Worm (Caenorhabditis elegans) whole organism, late embryonic: ENCODE measurements around the gene nuo-3.

Experiments used
- K02D7.2 ChIP-seq: sonication (generic microtip); optimal IDR thresholded peaks from 2 replicates; lab custom pipeline; 2017; ENCODE audit warnings: mild to moderate bottlenecking, missing genetic modification characterization, missing compliant biosample characterization
- K09A11.1 ChIP-seq: sonication (generic microtip); optimal IDR thresholded peaks from 2 replicates; lab custom pipeline; 2017; ENCODE audit warnings: antibody characterized with exemption, mild to moderate bottlenecking, missing genetic modification characterization, missing compliant biosample characterization; ENCODE audit not compliant: insufficient read depth
- Y22D7AL.16 ChIP-seq: sonication (generic microtip); optimal IDR thresholded peaks from 2 replicates; lab custom pipeline; 2016; ENCODE audit warnings: missing genetic modification characterization, missing compliant biosample characterization
- ahr-1 ChIP-seq: sonication (generic microtip); optimal IDR thresholded peaks from 2 replicates; lab custom pipeline; 2016; ENCODE audit warnings: missing genetic modification characterization, missing compliant biosample characterization
- ama-1 ChIP-seq: fragments of 150-350 bp; optimal IDR thresholded peaks from 2 replicates; lab custom pipeline; 2014
- ceh-14 ChIP-seq: sonication (generic microtip); optimal IDR thresholded peaks from 2 replicates; lab custom pipeline; 2016; ENCODE audit warnings: missing genotype, missing genetic modification characterization, missing compliant biosample characterization
- ceh-19 ChIP-seq: fragments of 200-800 bp; sonication (Bioruptor generic); optimal IDR thresholded peaks from 2 replicates; lab custom pipeline; 2018; ENCODE audit warnings: mild to moderate bottlenecking, missing genetic modification characterization, missing compliant biosample characterization
- ceh-22 ChIP-seq: sonication (generic microtip); optimal IDR thresholded peaks from 2 replicates; lab custom pipeline; 2017; ENCODE audit warnings: missing biosample characterization, missing genetic modification characterization
- ceh-24 ChIP-seq: sonication (generic microtip); optimal IDR thresholded peaks from 2 replicates; lab custom pipeline; 2016; ENCODE audit warnings: mild to moderate bottlenecking, missing genetic modification characterization, missing compliant biosample characterization
- ceh-30 ChIP-seq: fragments of 150-350 bp; optimal IDR thresholded peaks from 2 replicates; lab custom pipeline; 2014; ENCODE audit warnings: missing biosample characterization, missing genetic modification characterization
- ceh-31 ChIP-seq: sonication (generic microtip); optimal IDR thresholded peaks from 2 replicates; lab custom pipeline; 2016; ENCODE audit warnings: missing genetic modification characterization, missing compliant biosample characterization
- ceh-48 ChIP-seq: sonication (generic microtip); optimal IDR thresholded peaks from 2 replicates; lab custom pipeline; 2016; ENCODE audit warnings: missing genetic modification characterization, inconsistent platforms, missing compliant biosample characterization
- ceh-9 ChIP-seq: sonication (generic microtip); optimal IDR thresholded peaks from 2 replicates; lab custom pipeline; 2016; ENCODE audit warnings: mild to moderate bottlenecking, missing genetic modification characterization, inconsistent platforms, missing compliant biosample characterization
- che-1 ChIP-seq: sonication (generic microtip); optimal IDR thresholded peaks from 2 replicates; lab custom pipeline; 2016; ENCODE audit warnings: mild to moderate bottlenecking, missing genetic modification characterization, missing compliant biosample characterization
- dmd-4 ChIP-seq: sonication (generic microtip); optimal IDR thresholded peaks from 2 replicates; lab custom pipeline; 2016; ENCODE audit warnings: borderline replicate concordance, missing genetic modification characterization, missing compliant biosample characterization
- elt-2 ChIP-seq: sonication (generic microtip); optimal IDR thresholded peaks from 2 replicates; lab custom pipeline; 2016; ENCODE audit warnings: missing genetic modification reagents, missing genetic modification characterization, missing compliant biosample characterization
- elt-4 ChIP-seq: sonication (generic microtip); optimal IDR thresholded peaks from 2 replicates; lab custom pipeline; 2016; ENCODE audit warnings: missing genetic modification characterization, missing compliant biosample characterization
- fkh-10 ChIP-seq: fragments of 150-350 bp; optimal IDR thresholded peaks from 2 replicates; lab custom pipeline; 2014; ENCODE audit warnings: missing biosample characterization, missing genetic modification reagents, missing genetic modification characterization
- hlh-15 ChIP-seq: sonication (generic microtip); optimal IDR thresholded peaks from 2 replicates; lab custom pipeline; 2016; ENCODE audit warnings: missing genetic modification characterization, missing compliant biosample characterization
- mec-3 ChIP-seq: sonication (generic microtip); optimal IDR thresholded peaks from 2 replicates; lab custom pipeline; 2016; ENCODE audit warnings: borderline replicate concordance, missing genetic modification characterization, missing compliant biosample characterization
- nhr-11 ChIP-seq: fragments of 150-350 bp; optimal IDR thresholded peaks from 2 replicates; lab custom pipeline; 2014; ENCODE audit warnings: missing biosample characterization, missing genetic modification characterization
- odd-2 ChIP-seq: sonication (generic microtip); optimal IDR thresholded peaks from 2 replicates; lab custom pipeline; 2017; ENCODE audit warnings: antibody characterized with exemption, mild to moderate bottlenecking, missing genetic modification characterization, missing compliant biosample characterization
- pat-9 ChIP-seq: fragments of 200-800 bp; sonication (Bioruptor generic); optimal IDR thresholded peaks from 2 replicates; lab custom pipeline; 2018; ENCODE audit warnings: mild to moderate bottlenecking, missing genetic modification characterization, moderate library complexity, missing compliant biosample characterization
- pha-2 ChIP-seq: sonication (generic microtip); optimal IDR thresholded peaks from 2 replicates; lab custom pipeline; 2017; ENCODE audit warnings: mild to moderate bottlenecking, missing genetic modification characterization, missing compliant biosample characterization
- pha-4 ChIP-seq: fragments of 150-350 bp; optimal IDR thresholded peaks from 2 replicates; lab custom pipeline; 2018; ENCODE audit warnings: missing biosample characterization, missing genetic modification reagents, missing genetic modification characterization
- pros-1 ChIP-seq: fragments of 150-350 bp; optimal IDR thresholded peaks from 2 replicates; lab custom pipeline; 2014; ENCODE audit warnings: missing biosample characterization, missing genetic modification reagents, missing genetic modification characterization
- ref-2 ChIP-seq: sonication (generic microtip); optimal IDR thresholded peaks from 2 replicates; lab custom pipeline; 2016; ENCODE audit warnings: missing genetic modification characterization, missing compliant biosample characterization
- rnt-1 ChIP-seq: sonication (generic microtip); optimal IDR thresholded peaks from 2 replicates; lab custom pipeline; 2016; ENCODE audit warnings: missing genetic modification characterization, missing compliant biosample characterization
- sdc-2 ChIP-seq: sonication (generic microtip); optimal IDR thresholded peaks from 2 replicates; lab custom pipeline; 2016; ENCODE audit warnings: missing genotype, missing genetic modification characterization, missing compliant biosample characterization
- sox-4 ChIP-seq: sonication (generic microtip); optimal IDR thresholded peaks from 2 replicates; lab custom pipeline; 2017; ENCODE audit warnings: mild to moderate bottlenecking, missing genetic modification characterization, inconsistent platforms, missing compliant biosample characterization
- syd-9 ChIP-seq: sonication (generic microtip); optimal IDR thresholded peaks from 2 replicates; lab custom pipeline; 2016; ENCODE audit warnings: mild to moderate bottlenecking, missing genetic modification characterization, moderate library complexity, missing compliant biosample characterization
- tbx-2 ChIP-seq: sonication (generic microtip); optimal IDR thresholded peaks from 2 replicates; lab custom pipeline; 2016; ENCODE audit warnings: missing genetic modification characterization, missing compliant biosample characterization
- tbx-7 ChIP-seq: sonication (generic microtip); optimal IDR thresholded peaks from 2 replicates; lab custom pipeline; 2016; ENCODE audit warnings: missing genotype, missing genetic modification characterization, missing compliant biosample characterization
- ttx-3 ChIP-seq: sonication (generic microtip); optimal IDR thresholded peaks from 2 replicates; lab custom pipeline; 2016; ENCODE audit warnings: missing genetic modification reagents, missing genetic modification characterization, missing compliant biosample characterization

The nuo-3 gene

ce11 chrIV:14824878-14825352, 27.6 kb upstream of the nuo-3 start, which contains the start of gene sec-61.A (continued):
- TF ChIP-seq ceh-24 (no peak), sox-4 (tag; lab: Kevin White, UChicago) (no peak), fkh-10 (GFP tag; lab: Kevin White, UChicago) (no peak), elt-2 (tag; lab: Kevin White, UChicago) (peak; percentile 43), ceh-31 (tag; lab: Kevin White, UChicago) (peak; percentile 66), pros-1 (no peak), ama-1 (lab: Kevin White, UChicago) (no peak), ceh-30 (tag; lab: Kevin White, UChicago) (no peak), ceh-48 (tag; lab: Kevin White, UChicago) (no peak), dmd-4 (no peak), pha-2 (tag; lab: Kevin White, UChicago) (no peak), Y22D7AL.16 (tag; lab: Kevin White, UChicago) (no peak)

ce11 chrIV:14824201-14824600, 26.9 kb upstream of the nuo-3 start:
- TF ChIP-seq K09A11.1 (tag; lab: Kevin White, UChicago) (no peak), hlh-15 (tag; lab: Kevin White, UChicago) (no peak), mec-3 (tag; lab: Kevin White, UChicago) (no peak), ref-2 (tag; lab: Kevin White, UChicago) (no peak), pat-9 (tag; lab: Kevin White, UChicago) (no peak), pha-4 (no peak), ceh-9 (tag; lab: Kevin White, UChicago) (no peak), ceh-19 (GFP tag; lab: Kevin White, UChicago) (no peak), rnt-1 (tag; lab: Kevin White, UChicago) (no peak), nhr-11 (tag; lab: Kevin White, UChicago) (no peak), syd-9 (tag; lab: Kevin White, UChicago) (no peak), sdc-2 (tag; lab: Kevin White, UChicago) (no peak), ttx-3 (tag; lab: Kevin White, UChicago) (no peak)
- TF ChIP-seq, all 69 proteins: peak for 0

DNA sequence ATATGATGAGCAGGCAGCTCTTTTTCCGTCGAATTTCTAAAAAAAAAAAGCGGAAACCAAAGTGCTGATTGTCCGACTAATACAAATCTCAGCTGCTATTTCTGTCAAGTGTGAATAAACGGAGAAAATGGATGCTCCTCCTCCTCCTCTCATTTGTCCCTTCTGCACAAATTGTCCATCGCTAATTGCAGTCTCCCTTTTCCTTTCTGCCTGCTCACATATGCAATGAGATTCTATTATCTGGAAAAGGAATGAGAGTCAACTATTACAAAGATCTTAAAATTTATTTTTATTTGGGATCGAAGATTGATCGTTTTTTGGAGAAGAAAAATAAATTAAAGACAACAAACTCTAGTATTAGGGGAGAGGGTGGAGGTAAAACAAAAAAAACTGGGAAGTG, 24.9 kb upstream of the nuo-3 start:
- peak; percentile 80 for TF ChIP-seq ama-1 (lab: Kevin White, UChicago)
- no peak for TF ChIP-seq K02D7.2

ce11 chrIV:14816288-14816687, 18.9 kb upstream of the nuo-3 start, which contains the start of gene Y57G11C.46:
TSS of gene Y57G11C.46 (minus strand) at chrIV:14816388.
- TF ChIP-seq tbx-7 (tag; lab: Kevin White, UChicago), result no peak
- no peak for TF ChIP-seq pha-2 (tag; lab: Kevin White, UChicago)
- TF ChIP-seq ahr-1 (tag; lab: Kevin White, UChicago), result no peak
- no peak for TF ChIP-seq sdc-2 (tag; lab: Kevin White, UChicago)
- no peak for TF ChIP-seq tbx-2 (tag; lab: Kevin White, UChicago)
- no peak for TF ChIP-seq che-1 (tag; lab: Kevin White, UChicago)
- TF ChIP-seq ceh-14 (tag; lab: Kevin White, UChicago), result no peak
- no peak for TF ChIP-seq ceh-22
- no peak for TF ChIP-seq odd-2 (tag; lab: Kevin White, UChicago)
- TF ChIP-seq nhr-11 (tag; lab: Kevin White, UChicago), result no peak

DNA sequence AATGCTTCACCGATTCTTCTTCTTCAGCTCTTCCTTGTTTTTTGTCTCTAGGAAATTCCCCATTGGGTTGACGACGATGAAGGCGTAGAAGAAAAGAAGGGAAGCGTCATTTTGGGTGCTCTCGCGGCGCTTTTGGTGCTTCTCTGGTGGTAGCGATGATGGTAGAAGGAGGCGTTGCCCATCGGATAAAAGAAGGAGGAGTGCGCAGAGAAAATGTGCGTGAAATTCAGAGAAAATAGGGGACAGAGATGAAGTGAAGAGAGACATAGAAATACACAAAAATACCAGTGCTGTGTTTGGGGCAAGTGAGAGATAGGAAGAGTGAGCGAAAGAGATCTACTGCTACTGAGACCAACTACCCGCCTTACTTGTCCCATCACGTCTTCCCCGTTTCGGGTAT, 9.6 kb upstream of the nuo-3 start, which contains the start of gene oig-5:
Gene oig-5, plus strand, starts transcription at position 301 of the 400 bp plus-strand sequence.
- TF ChIP-seq elt-4 (tag; lab: Kevin White, UChicago) (no peak), ceh-31 (tag; lab: Kevin White, UChicago) (peak; percentile 9)
